Fruit fly (Drosophila melanogaster) whole organism, embryonic: ENCODE data around the gene Spn85F.
A peak's percentile ranks its signal among the peaks of the same experiment; 100 is the strongest.

Experiments
- CG10267 ChIP-seq: fragments of 200-800 bp; sonication (Bioruptor generic); optimal IDR thresholded peaks from 2 replicates; lab custom pipeline; 2018; ENCODE audit warnings: missing biosample characterization, mild to moderate bottlenecking, missing genetic modification characterization, moderate library complexity
- CG10462 ChIP-seq: fragments of 200-800 bp; sonication (Bioruptor generic); optimal IDR thresholded peaks from 2 replicates; lab custom pipeline; 2016; ENCODE audit warnings: missing biosample characterization, missing genetic modification characterization
- CG12299 ChIP-seq: fragments of 200-800 bp; sonication (Bioruptor generic); optimal IDR thresholded peaks from 2 replicates; lab custom pipeline; 2018; ENCODE audit warnings: missing biosample characterization, mild to moderate bottlenecking, missing genetic modification characterization
- CG12744 ChIP-seq: fragments of 200-800 bp; sonication (Bioruptor generic); optimal IDR thresholded peaks from 2 replicates; lab custom pipeline; 2016; ENCODE audit warnings: missing biosample characterization, missing genetic modification characterization
- CG12942 ChIP-seq: fragments of 200-800 bp; sonication (Bioruptor generic); optimal IDR thresholded peaks from 3 replicates; lab custom pipeline; 2016; ENCODE audit warnings: missing biosample characterization, missing genetic modification characterization
- CG13424 ChIP-seq: fragments of 200-800 bp; sonication (Bioruptor generic); optimal IDR thresholded peaks from 2 replicates; lab custom pipeline; 2019; ENCODE audit warnings: missing biosample characterization, mild to moderate bottlenecking, missing genetic modification characterization, moderate library complexity
- CG13775 ChIP-seq: fragments of 200-800 bp; sonication (Bioruptor generic); optimal IDR thresholded peaks from 3 replicates; lab custom pipeline; 2017; ENCODE audit warnings: missing biosample characterization, mild to moderate bottlenecking, missing genetic modification characterization
- CG14014 ChIP-seq: fragments of 200-800 bp; sonication (Bioruptor generic); IDR thresholded peaks from 2 replicates; pipeline ENCODE4 v1.3.6; 2022; ENCODE audit warnings: missing biosample characterization, missing genetic modification characterization
- CG14965 ChIP-seq: fragments of 200-800 bp; sonication (Bioruptor generic); optimal IDR thresholded peaks from 2 replicates; lab custom pipeline; 2016; ENCODE audit warnings: missing biosample characterization, missing genetic modification characterization, borderline replicate concordance
- CG15269 ChIP-seq: fragments of 200-800 bp; sonication (Bioruptor generic); optimal IDR thresholded peaks from 2 replicates; lab custom pipeline; 2018; ENCODE audit warnings: missing biosample characterization, mild to moderate bottlenecking, missing genetic modification characterization, moderate library complexity
- CG1647 ChIP-seq: fragments of 200-800 bp; sonication (Bioruptor generic); optimal IDR thresholded peaks from 3 replicates; lab custom pipeline; 2016; ENCODE audit warnings: missing biosample characterization, missing genetic modification characterization
- CG17612 ChIP-seq: fragments of 200-800 bp; sonication (Bioruptor generic); IDR thresholded peaks from 2 replicates; pipeline ENCODE4 v1.3.6; 2022; ENCODE audit warnings: missing biosample characterization, missing genetic modification characterization
- CG17829 ChIP-seq: fragments of 200-800 bp; optimal IDR thresholded peaks from 2 replicates; lab custom pipeline; 2019; ENCODE audit warnings: missing biosample characterization, mild to moderate bottlenecking, missing genetic modification characterization, moderate library complexity
- CG3163 ChIP-seq: fragments of 200-800 bp; sonication (Bioruptor generic); optimal IDR thresholded peaks from 3 replicates; lab custom pipeline; 2016; ENCODE audit warnings: missing biosample characterization, missing genetic modification characterization
- CG4404 ChIP-seq: fragments of 200-800 bp; sonication (Bioruptor generic); IDR thresholded peaks from 2 replicates; pipeline ENCODE4 v1.3.6; 2022; ENCODE audit warnings: missing biosample characterization, missing genetic modification characterization
- CG4707 ChIP-seq: fragments of 200-800 bp; sonication (Bioruptor generic); optimal IDR thresholded peaks from 2 replicates; lab custom pipeline; 2018; ENCODE audit warnings: missing biosample characterization, mild to moderate bottlenecking, missing genetic modification characterization, moderate library complexity
- CG5180 ChIP-seq: fragments of 200-800 bp; sonication (Bioruptor generic); optimal IDR thresholded peaks from 3 replicates; lab custom pipeline; 2017; ENCODE audit warnings: missing biosample characterization, missing genetic modification characterization, mild to moderate bottlenecking, moderate library complexity, missing genetic modification reagents
- CG6854 ChIP-seq: fragments of 200-800 bp; sonication (Bioruptor generic); optimal IDR thresholded peaks from 3 replicates; lab custom pipeline; 2017; ENCODE audit warnings: missing biosample characterization, mild to moderate bottlenecking, missing genetic modification characterization
- CG7357 ChIP-seq: fragments of 200-800 bp; sonication (Bioruptor generic); IDR thresholded peaks from 3 replicates; pipeline ENCODE4 v1.3.6; 2022; ENCODE audit warnings: missing biosample characterization, missing genetic modification characterization
- CG7963 ChIP-seq: fragments of 200-800 bp; sonication (Bioruptor generic); IDR thresholded peaks from 3 replicates; pipeline ENCODE4 v1.3.6; 2022; ENCODE audit warnings: missing biosample characterization, missing genetic modification characterization; ENCODE audit not compliant: partially characterized antibody
- CG7987 ChIP-seq: fragments of 200-800 bp; sonication (Bioruptor generic); optimal IDR thresholded peaks from 2 replicates; lab custom pipeline; 2018; ENCODE audit warnings: missing biosample characterization, mild to moderate bottlenecking, missing genetic modification characterization, moderate library complexity
- CG8290 ChIP-seq, 3 experiments: fragments of 200-800 bp; sonication (Bioruptor generic); optimal IDR thresholded peaks; 2 replicates each; lab custom pipeline; 2016 to 2019; ENCODE audit warnings: missing biosample characterization in 3 of 3, missing genetic modification characterization in 3 of 3, mild to moderate bottlenecking in 2 of 3, moderate library complexity in 1 of 3
- CG9797 ChIP-seq: fragments of 200-800 bp; sonication (Bioruptor generic); optimal IDR thresholded peaks from 3 replicates; lab custom pipeline; 2018; ENCODE audit warnings: missing biosample characterization, mild to moderate bottlenecking, missing genetic modification characterization
- CkIIα-i1 ChIP-seq: fragments of 200-800 bp; sonication (Bioruptor generic); IDR thresholded peaks from 2 replicates; pipeline ENCODE4 v1.3.6; 2022; ENCODE audit warnings: missing biosample characterization, missing genetic modification characterization
- Dbx ChIP-seq: fragments of 200-800 bp; sonication (Bioruptor generic); IDR thresholded peaks from 3 replicates; pipeline ENCODE4 v1.3.6; 2022; ENCODE audit warnings: missing biosample characterization, missing genetic modification characterization
- Deaf1 ChIP-seq: fragments of 200-800 bp; optimal IDR thresholded peaks from 3 replicates; lab custom pipeline; 2019; ENCODE audit warnings: missing biosample characterization, mild to moderate bottlenecking, missing genetic modification characterization, moderate library complexity
- Fer2 ChIP-seq: fragments of 200-800 bp; sonication (Bioruptor generic); optimal IDR thresholded peaks from 2 replicates; lab custom pipeline; 2018; ENCODE audit warnings: missing biosample characterization, mild to moderate bottlenecking, missing genetic modification characterization, moderate library complexity
- GATAe ChIP-seq: fragments of 200-800 bp; sonication (Bioruptor generic); conservative IDR thresholded peaks from 2 replicates; pipeline ENCODE4 v1.3.6; 2022; ENCODE audit warnings: missing biosample characterization, missing genetic modification characterization
- Hr39 ChIP-seq: fragments of >200 bp; optimal IDR thresholded peaks from 2 replicates; lab custom pipeline; 2017
- Oli ChIP-seq: fragments of 200-800 bp; sonication (Bioruptor generic); optimal IDR thresholded peaks from 2 replicates; lab custom pipeline; 2018; ENCODE audit warnings: missing biosample characterization, mild to moderate bottlenecking, missing genetic modification characterization, moderate library complexity
- Rfx ChIP-seq: fragments of 200-800 bp; sonication (Bioruptor generic); IDR thresholded peaks from 2 replicates; pipeline ENCODE4 v1.3.6; 2022; ENCODE audit warnings: missing biosample characterization, missing genetic modification characterization
- Six4 ChIP-seq: fragments of 200-800 bp; sonication (Bioruptor generic); optimal IDR thresholded peaks from 2 replicates; lab custom pipeline; 2016; ENCODE audit warnings: missing biosample characterization, missing genetic modification characterization
- Xrp1 ChIP-seq: fragments of 200-800 bp; sonication (Bioruptor generic); IDR thresholded peaks from 2 replicates; pipeline ENCODE4 v1.3.6; 2022; ENCODE audit warnings: missing biosample characterization, missing genetic modification characterization
- bsh ChIP-seq, 2 experiments: fragments of 200-800 bp; sonication (Bioruptor generic); optimal IDR thresholded peaks; 2 replicates each; lab custom pipeline; 2017 to 2018; ENCODE audit warnings: mild to moderate bottlenecking in 2 of 2, missing biosample characterization in 2 of 2, missing genetic modification characterization in 2 of 2, moderate library complexity in 1 of 2
- chinmo ChIP-seq: fragments of 200-800 bp; sonication (Bioruptor generic); IDR thresholded peaks from 4 replicates; pipeline ENCODE4 v1.3.6; 2022; ENCODE audit warnings: missing biosample characterization, missing genetic modification characterization; ENCODE audit not compliant: partially characterized antibody
- danr ChIP-seq: fragments of 200-800 bp; sonication (Bioruptor generic); IDR thresholded peaks from 2 replicates; pipeline ENCODE4 v1.3.6; 2022; ENCODE audit warnings: missing biosample characterization, missing genetic modification characterization
- en ChIP-seq: fragments of 200-800 bp; sonication (Bioruptor generic); optimal IDR thresholded peaks from 2 replicates; lab custom pipeline; 2016; ENCODE audit warnings: missing biosample characterization, missing genetic modification characterization
- gce ChIP-seq: fragments of 200-800 bp; sonication (Bioruptor generic); IDR thresholded peaks from 3 replicates; pipeline ENCODE4 v1.3.6; 2022; ENCODE audit warnings: missing biosample characterization, missing genetic modification characterization
- grn ChIP-seq: fragments of 200-800 bp; sonication (Bioruptor generic); optimal IDR thresholded peaks from 3 replicates; lab custom pipeline; 2017; ENCODE audit warnings: missing biosample characterization, missing genetic modification characterization
- kay ChIP-seq: fragments of 200-800 bp; sonication (Bioruptor generic); optimal IDR thresholded peaks from 2 replicates; lab custom pipeline; 2016; ENCODE audit warnings: missing biosample characterization, missing genetic modification characterization
- lab ChIP-seq: fragments of 200-800 bp; sonication (Bioruptor generic); optimal IDR thresholded peaks from 3 replicates; lab custom pipeline; 2017; ENCODE audit warnings: missing biosample characterization, missing genetic modification characterization, mild to moderate bottlenecking, moderate library complexity, missing genetic modification reagents
- lilli ChIP-seq: fragments of 200-800 bp; sonication (Bioruptor generic); optimal IDR thresholded peaks from 3 replicates; lab custom pipeline; 2016; ENCODE audit warnings: missing biosample characterization, missing genetic modification characterization
- nom ChIP-seq: fragments of 200-800 bp; sonication (Bioruptor generic); optimal IDR thresholded peaks from 2 replicates; lab custom pipeline; 2017; ENCODE audit warnings: missing biosample characterization, missing genetic modification characterization, mild to moderate bottlenecking, moderate library complexity, missing genetic modification reagents
- pan ChIP-seq, 4 experiments: fragments of >200 bp in 3 of 4; fragments of 200-800 bp in 1 of 4; sonication (Bioruptor generic) in 1 of 4; optimal IDR thresholded peaks in 3 of 4; IDR thresholded peaks in 1 of 4; 2 replicates each; pipeline versions ENCODE4 v1.3.6 to Lab custom; 2017 to 2022; ENCODE audit warnings: missing biosample characterization in 2 of 4, missing genetic modification characterization in 2 of 4, mixed read lengths in 1 of 4
- row ChIP-seq: fragments of 200-800 bp; sonication (Bioruptor generic); IDR thresholded peaks from 3 replicates; pipeline ENCODE4 v1.3.6; 2022; ENCODE audit warnings: missing biosample characterization, missing genetic modification characterization
- seq ChIP-seq: fragments of 200-800 bp; sonication (Bioruptor generic); IDR thresholded peaks from 2 replicates; pipeline ENCODE4 v1.3.6; 2022; ENCODE audit warnings: missing biosample characterization, missing genetic modification characterization
- sima ChIP-seq: fragments of 200-800 bp; sonication (Bioruptor generic); optimal IDR thresholded peaks from 2 replicates; lab custom pipeline; 2016; ENCODE audit warnings: missing biosample characterization, missing genetic modification characterization
- tio ChIP-seq: fragments of 200-800 bp; sonication (Bioruptor generic); optimal IDR thresholded peaks from 2 replicates; lab custom pipeline; 2017; ENCODE audit warnings: missing biosample characterization, missing genetic modification characterization, inconsistent platforms
- zfh2 ChIP-seq: fragments of 200-800 bp; sonication (Bioruptor generic); optimal IDR thresholded peaks from 2 replicates; lab custom pipeline; 2016; ENCODE audit warnings: missing biosample characterization, missing genetic modification characterization

Spn85F gene

dm6 chr3R:10032951-10033720 lies 36.2 kb downstream of the Spn85F start (continued):
- TF ChIP-seq CG5180 (GFP tag; lab: Kevin White, UChicago) (no peak), CG7963 (no peak), CG12942 (GFP tag; lab: Kevin White, UChicago) (no peak), CkIIα-i1 (GFP tag; lab: Robert Waterston, UW) (no peak), gce (GFP tag; lab: Robert Waterston, UW) (no peak), Six4 (GFP tag; lab: Kevin White, UChicago) (no peak), lab (peak; percentile 30), Fer2 (no peak), CG15269 (tag; lab: Kevin White, UChicago) (peak; percentile 12), zfh2 (GFP tag; lab: Kevin White, UChicago) (no peak), Rfx (GFP tag; lab: Robert Waterston, UW) (no peak), CG14965 (GFP tag; lab: Kevin White, UChicago) (no peak), CG12299 (tag; lab: Kevin White, UChicago) (no peak), Deaf1 (tag; lab: Kevin White, UChicago) (no peak), CG12744 (GFP tag; lab: Kevin White, UChicago) (no peak), GATAe (no peak), CG10462 (no peak), Hr39 (no peak), nom (no peak), CG6854 (GFP tag; lab: Kevin White, UChicago) (no peak), CG14014 (GFP tag; lab: Robert Waterston, UW) (no peak), kay (no peak), tio (no peak), CG9797 (no peak), CG4707 (GFP tag; lab: Kevin White, UChicago) (no peak), bsh (GFP tag; optimal IDR thresholded peaks at IDR 0.05; lab: Kevin White, UChicago) (peak in 1 of 2 experiments; percentile 17), chinmo (GFP tag; lab: Robert Waterston, UW) (0 out of 4 replicates have a peak, but pooled peaks have one; percentile 56), CG1647 (GFP tag; lab: Kevin White, UChicago) (no peak), Dbx (GFP tag; lab: Robert Waterston, UW) (no peak), CG7357 (GFP tag; lab: Robert Waterston, UW) (no peak), sima (GFP tag; lab: Kevin White, UChicago) (no peak), grn (no peak), CG7987 (GFP tag; lab: Kevin White, UChicago) (no peak), en (no peak), CG13775 (no peak), row (GFP tag; lab: Robert Waterston, UW) (no peak; the same call in 2 of the 3 replicates), CG13424 (tag; lab: Kevin White, UChicago) (peak; percentile 6), Oli (tag; lab: Kevin White, UChicago) (peak; percentile 17), Xrp1 (GFP tag; lab: Robert Waterston, UW) (no peak), CG17612 (GFP tag; lab: Robert Waterston, UW) (no peak), seq (GFP tag; lab: Robert Waterston, UW) (no peak), CG10267 (no peak), CG3163 (no peak), danr (GFP tag; lab: Robert Waterston, UW) (no peak), lilli (GFP tag; lab: Kevin White, UChicago) (no peak), CG4404 (no peak), CG8290 (GFP tag; optimal IDR thresholded peaks at IDR 0.05; lab: Kevin White, UChicago) (no peak), CG8290 (tag; optimal IDR thresholded peaks at IDR 0.05; lab: Kevin White, UChicago) (peak in 1 of 2 experiments; percentile 11), pan (optimal IDR thresholded peaks at IDR 0.05; lab: Kevin White, UChicago) (no peak), pan (GFP tag; optimal IDR thresholded peaks at IDR 0.05 in 1 of 2, IDR thresholded peaks at IDR 0.05 in 1 of 2) (no peak), CG17829 (tag; lab: Kevin White, UChicago) (peak; percentile 18)
